Fruit fly (Drosophila melanogaster): ENCODE data around the gene sgg.
A peak's percentile ranks its signal among the peaks of the same experiment; 100 is the strongest.

sgg gene

DNA sequence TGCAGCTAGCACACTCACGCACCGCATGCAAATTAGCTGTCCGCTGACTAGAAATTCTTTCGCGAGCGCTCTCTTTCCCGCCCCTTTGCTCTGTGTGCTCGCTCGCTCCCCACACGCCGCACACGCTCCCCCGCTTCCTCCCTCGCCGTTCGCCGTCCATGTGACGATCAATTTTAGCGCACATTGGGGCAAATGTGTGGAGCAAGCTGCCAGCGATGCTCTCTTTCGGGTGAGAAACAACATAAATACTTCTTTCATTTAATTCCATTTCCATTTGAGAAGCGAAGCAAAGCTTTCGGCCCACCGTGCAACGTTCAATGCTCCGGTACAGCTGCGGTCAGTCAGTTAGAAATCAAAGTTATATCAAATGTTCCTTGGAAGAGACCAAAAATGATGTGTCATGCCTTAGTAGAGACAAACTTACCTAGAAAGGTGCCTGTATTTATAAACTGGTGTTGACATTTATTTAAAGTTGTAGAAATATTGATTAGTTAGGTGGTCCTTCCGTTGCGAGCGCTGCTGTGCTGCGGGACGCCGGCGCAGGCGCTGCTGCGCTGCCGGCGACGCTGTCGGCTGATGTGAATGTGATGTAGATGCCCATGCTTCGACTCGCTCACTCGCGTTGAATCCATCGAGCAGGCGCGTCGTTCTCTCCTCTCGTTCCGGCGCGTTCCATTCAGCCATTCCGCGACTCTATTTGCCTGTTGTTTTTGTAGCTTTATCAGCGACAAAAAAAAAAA lies 12.4 kb downstream of the sgg start (continued):
- peak; percentile 96 for TF ChIP-seq Rx (GFP tag; IDR thresholded peaks at IDR 0.05)
- TF ChIP-seq CG6683 (GFP tag; optimal IDR thresholded peaks at IDR 0.05), result peak; percentile 93
- no peak for TF ChIP-seq sna (GFP tag; IDR thresholded peaks at IDR 0.05; ENCODE audit: partially characterized antibody)
- peak; percentile 65 for TF ChIP-seq pros (GFP tag; optimal IDR thresholded peaks at IDR 0.05)
- TF ChIP-seq Optix (GFP tag; IDR thresholded peaks at IDR 0.05), result peak; percentile 96
- peak; percentile 90 for TF ChIP-seq ro (GFP tag; IDR thresholded peaks at IDR 0.05)
- peak; percentile 72 for TF ChIP-seq nerfin-2 (GFP tag; IDR thresholded peaks at IDR 0.05; ENCODE audit: partially characterized antibody)
- TF ChIP-seq Ssrp (tag; optimal IDR thresholded peaks at IDR 0.05), result peak; percentile 95
- peak; percentile 81 for TF ChIP-seq Ravus (GFP tag; IDR thresholded peaks at IDR 0.05)
- peak; percentile 56 to 76 for TF ChIP-seq insv (GFP tag; optimal IDR thresholded peaks at IDR 0.05)
- TF ChIP-seq CG8281 (tag; optimal IDR thresholded peaks at IDR 0.05), result peak; percentile 86
- TF ChIP-seq CG31388 (GFP tag; optimal IDR thresholded peaks at IDR 0.05), result peak; percentile 75
- TF ChIP-seq CG5245 (GFP tag; optimal IDR thresholded peaks at IDR 0.05), result peak; percentile 95
- peak; percentile 97 to 98 for TF ChIP-seq dpn (GFP tag; optimal IDR thresholded peaks at IDR 0.05)
- TF ChIP-seq MTF-1 (GFP tag; optimal IDR thresholded peaks at IDR 0.05; ENCODE audit: borderline replicate concordance), result peak; percentile 88
- TF ChIP-seq slou (GFP tag; optimal IDR thresholded peaks at IDR 0.05), result peak; percentile 89
- peak; percentile 98 for TF ChIP-seq unpg (GFP tag; optimal IDR thresholded peaks at IDR 0.05)
- peak; percentile 65 for TF ChIP-seq ash1 (GFP tag; optimal IDR thresholded peaks at IDR 0.05)
- TF ChIP-seq otp (GFP tag; IDR thresholded peaks at IDR 0.05), result peak; percentile 94
- no peak for TF ChIP-seq Sin3A (optimal IDR thresholded peaks at IDR 0.05)
- TF ChIP-seq gro (GFP tag; optimal IDR thresholded peaks at IDR 0.05), result peak; percentile 97
- TF ChIP-seq tup (GFP tag; optimal IDR thresholded peaks at IDR 0.05), result peak; percentile 92
- peak; percentile 92 for TF ChIP-seq dmrt11E (tag; optimal IDR thresholded peaks at IDR 0.05)
- TF ChIP-seq CG1792 (GFP tag; optimal IDR thresholded peaks at IDR 0.05), result peak; percentile 92
- TF ChIP-seq HLH54F (GFP tag; optimal IDR thresholded peaks at IDR 0.05), result peak; percentile 96
- peak; percentile 96 for TF ChIP-seq CG3847 (GFP tag; IDR thresholded peaks at IDR 0.05)
- TF ChIP-seq CG17361 (GFP tag; IDR thresholded peaks at IDR 0.05), result peak; percentile 97
- TF ChIP-seq Hey (tag; optimal IDR thresholded peaks at IDR 0.05), result peak; percentile 88
- TF ChIP-seq CG8388 (GFP tag; optimal IDR thresholded peaks at IDR 0.05), result peak; percentile 96
- peak; percentile 94 for TF ChIP-seq Vsx1 (GFP tag; optimal IDR thresholded peaks at IDR 0.05)
- peak; percentile 87 for TF ChIP-seq CG6175 (GFP tag; IDR thresholded peaks at IDR 0.05)
- no peak for TF ChIP-seq unc-4 (GFP tag; IDR thresholded peaks at IDR 0.05; ENCODE audit: partially characterized antibody)
- TF ChIP-seq Pdp1 (GFP tag; optimal IDR thresholded peaks at IDR 0.05), result peak; percentile 89 to 95
- TF ChIP-seq Bteb2 (GFP tag; optimal IDR thresholded peaks at IDR 0.05), result peak; percentile 94
- TF ChIP-seq Antp (GFP tag; optimal IDR thresholded peaks at IDR 0.05), result peak; percentile 96
- peak; percentile 86 for TF ChIP-seq Hmx (GFP tag; optimal IDR thresholded peaks at IDR 0.05)
- TF ChIP-seq CG12071 (GFP tag; optimal IDR thresholded peaks at IDR 0.05), result peak; percentile 97
- TF ChIP-seq Sry-β (GFP tag; optimal IDR thresholded peaks at IDR 0.05), result peak; percentile 61
- TF ChIP-seq CG4854 (GFP tag; optimal IDR thresholded peaks at IDR 0.05), result peak; percentile 93
- peak; percentile 93 for TF ChIP-seq CG4820 (GFP tag; optimal IDR thresholded peaks at IDR 0.05)
- TF ChIP-seq CG10366 (GFP tag; IDR thresholded peaks at IDR 0.05), result peak; percentile 96
- peak; percentile 96 for TF ChIP-seq CG8089 (GFP tag; optimal IDR thresholded peaks at IDR 0.05)
- peak; percentile 69 for TF ChIP-seq CkIIα-i1 (GFP tag; IDR thresholded peaks at IDR 0.05)
- peak; percentile 96 for TF ChIP-seq Dek (tag; optimal IDR thresholded peaks at IDR 0.05)
- peak; percentile 90 for TF ChIP-seq CG4360 (GFP tag; IDR thresholded peaks at IDR 0.05)
- TF ChIP-seq esg (GFP tag; conservative IDR thresholded peaks at IDR 0.05), result peak; percentile 96
- peak; percentile 92 for TF ChIP-seq CG6254 (GFP tag; optimal IDR thresholded peaks at IDR 0.05)
- peak; percentile 93 for TF ChIP-seq CG15514 (GFP tag; optimal IDR thresholded peaks at IDR 0.05)
- TF ChIP-seq sens (GFP tag), result peak; percentile 99

All from whole organism, embryonic.